Worm (Caenorhabditis elegans) whole organism, L4 larva: ENCODE measurements around the gene F13E9.15.

ENCODE experiments used
- D1046.2 ChIP-seq: fragments of 200-800 bp; sonication (Bioruptor generic); IDR thresholded peaks from 2 replicates; pipeline ENCODE4 v1.3.6; 2022; ENCODE audit warnings: missing genetic modification characterization, missing compliant biosample characterization
- dpl-1 ChIP-seq: fragments of 150-350 bp; optimal IDR thresholded peaks from 2 replicates; lab custom pipeline; 2014; ENCODE audit warnings: missing biosample characterization, missing genetic modification reagents, missing genetic modification characterization
- egl-27 ChIP-seq: sonication (generic microtip); optimal IDR thresholded peaks from 3 replicates; lab custom pipeline; 2017; ENCODE audit warnings: missing biosample characterization, missing genetic modification reagents, missing genetic modification characterization
- mxl-2 ChIP-seq: fragments of 200-800 bp; sonication (Bioruptor generic); conservative IDR thresholded peaks from 2 replicates; pipeline ENCODE4 v1.3.6; 2022; ENCODE audit warnings: missing genetic modification reagents, missing genetic modification characterization, missing compliant biosample characterization
- nhr-237 ChIP-seq: sonication (generic microtip); optimal IDR thresholded peaks from 2 replicates; lab custom pipeline; 2017; ENCODE audit warnings: missing biosample characterization, missing genetic modification characterization
- pqm-1 ChIP-seq: sonication (generic microtip); optimal IDR thresholded peaks from 2 replicates; lab custom pipeline; 2017; ENCODE audit warnings: missing biosample characterization, missing genetic modification characterization

DNA sequence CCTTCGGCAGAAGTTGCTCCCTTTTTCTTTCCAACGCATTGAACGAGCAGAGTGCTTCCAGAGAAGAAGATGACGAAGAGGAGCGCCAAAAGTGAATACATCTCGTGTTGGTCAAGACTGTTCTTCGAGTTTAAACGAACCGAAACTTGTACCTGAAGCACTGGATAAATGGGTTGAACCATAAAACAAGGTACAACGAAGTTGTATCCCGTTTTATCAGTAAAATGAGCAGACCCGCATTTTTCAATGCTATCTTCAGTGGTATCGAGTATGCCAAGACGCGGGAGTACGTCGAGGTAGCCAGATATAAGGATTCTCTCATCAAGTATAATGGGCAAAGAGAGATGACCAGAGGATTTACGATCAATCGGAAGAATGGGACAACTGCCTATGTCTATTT is 2.4 kb downstream of the F13E9.15 start, which contains the start of gene F13E9.16:
- no peak for TF ChIP-seq mxl-2 (GFP tag; lab: Robert Waterston, UW)
- TF ChIP-seq pqm-1 (tag; lab: Kevin White, UChicago) = no peak
- no peak for TF ChIP-seq egl-27
- no peak for TF ChIP-seq nhr-237 (tag; lab: Kevin White, UChicago)
- no peak for TF ChIP-seq D1046.2 (GFP tag; lab: Robert Waterston, UW)
- no peak for TF ChIP-seq dpl-1 (GFP tag; lab: Kevin White, UChicago)
